Worm (Caenorhabditis elegans): ENCODE measurements around the gene pkc-2.
A peak's percentile ranks its signal among the peaks of the same experiment; 100 is the strongest.

pkc-2 gene

ce11 chrX:9337832-9338231 lies 26.8 kb upstream of the pkc-2 start:
- TF ChIP-seq dmd-6 (GFP tag; IDR thresholded peaks at IDR 0.05) (0 out of 2 replicates have a peak, but pooled peaks have one; percentile 34), nhr-28 (tag; optimal IDR thresholded peaks at IDR 0.05) (peak; percentile 38), hlh-30 (tag; optimal IDR thresholded peaks at IDR 0.05; ENCODE audit: insufficient read depth) (peak; percentile 77), rbr-2 (tag; optimal IDR thresholded peaks at IDR 0.05) (peak; percentile 81), madf-5 (GFP tag; IDR thresholded peaks at IDR 0.05) (0 out of 4 replicates have a peak, but pooled peaks of 1 of the 2 experiments have one; percentile 58), F49E8.2 (tag; optimal IDR thresholded peaks at IDR 0.05; ENCODE audit: borderline replicate concordance) (no peak), hmg-1.1 (GFP tag; IDR thresholded peaks at IDR 0.05) (peak; percentile 88), lsy-2 (tag; optimal IDR thresholded peaks at IDR 0.05) (peak in 1 of 2 experiments; percentile 15), arid-1 (GFP tag; conservative IDR thresholded peaks at IDR 0.05) (0 out of 2 replicates have a peak, but pooled peaks have one; percentile 37), mdl-1 (tag; optimal IDR thresholded peaks at IDR 0.05) (peak in 1 of 2 experiments; percentile 79), unc-62 (GFP tag; optimal IDR thresholded peaks at IDR 0.05 in 1 of 2) (peak in 1 of 2 experiments; percentile 73), unc-62 (tag; optimal IDR thresholded peaks at IDR 0.05) (no peak), fkh-10 (GFP tag; optimal IDR thresholded peaks at IDR 0.05) (peak; percentile 36), tag-97 (GFP tag; IDR thresholded peaks at IDR 0.05) (no peak), lin-29 (GFP tag; IDR thresholded peaks at IDR 0.05) (no peak), tra-1 (GFP tag; IDR thresholded peaks at IDR 0.05) (no peak), mep-1 (tag; optimal IDR thresholded peaks at IDR 0.05) (peak; percentile 79), mxl-3 (GFP tag; optimal IDR thresholded peaks at IDR 0.05) (peak; percentile 67), F37D6.2 (tag; optimal IDR thresholded peaks at IDR 0.05) (peak; percentile 53), nhr-42 (GFP tag; IDR thresholded peaks at IDR 0.05) (peak; percentile 77; the same call in 1 of the 2 replicates), aha-1 (tag) (peak; percentile 91), nhr-77 (tag; optimal IDR thresholded peaks at IDR 0.05) (peak; percentile 20), ceh-28 (tag; optimal IDR thresholded peaks at IDR 0.05) (peak; percentile 23), ctbp-1 (GFP tag; IDR thresholded peaks at IDR 0.05) (peak; percentile 84), lim-7 (GFP tag; IDR thresholded peaks at IDR 0.05) (0 out of 2 replicates have a peak, but pooled peaks have one; percentile 23), nhr-41 (GFP tag; IDR thresholded peaks at IDR 0.05) (no peak)

DNA sequence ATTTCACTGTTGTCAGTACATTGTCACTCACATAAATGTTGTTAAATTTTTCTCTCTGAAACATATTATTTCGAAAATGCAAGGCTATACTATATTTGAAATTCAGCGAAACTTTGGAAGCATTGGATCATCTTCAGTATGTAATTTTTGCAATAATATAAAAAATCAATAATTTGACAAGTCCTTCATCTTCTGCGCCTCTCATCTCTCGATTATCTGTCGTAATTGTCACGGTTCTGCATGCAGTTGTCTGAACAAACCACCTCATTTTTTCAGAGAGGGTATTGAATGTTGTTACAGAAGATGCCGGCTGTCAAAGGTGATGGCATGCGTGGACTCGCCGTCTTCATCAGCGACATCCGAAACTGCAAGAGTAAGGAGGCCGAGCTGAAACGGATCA lies 26.2 kb upstream of the pkc-2 start, which contains the start of gene apa-2:
Gene apa-2, plus strand, starts transcription at position 301 of the 400 bp plus-strand sequence.
- no peak for TF ChIP-seq hif-1 (tag; optimal IDR thresholded peaks at IDR 0.05)
- no peak for TF ChIP-seq madf-5 (GFP tag; IDR thresholded peaks at IDR 0.05)
- no peak for TF ChIP-seq ces-1 (GFP tag; optimal IDR thresholded peaks at IDR 0.05)
- TF ChIP-seq zag-1 (tag; optimal IDR thresholded peaks at IDR 0.05): no peak
- no peak for TF ChIP-seq unc-130 (GFP tag; optimal IDR thresholded peaks at IDR 0.05)
- no peak for TF ChIP-seq attf-4 (tag; optimal IDR thresholded peaks at IDR 0.05)
- TF ChIP-seq fkh-10 (GFP tag; optimal IDR thresholded peaks at IDR 0.05): no peak
- TF ChIP-seq skn-1 (tag; optimal IDR thresholded peaks at IDR 0.05): no peak
- no peak for TF ChIP-seq ceh-32 (tag; optimal IDR thresholded peaks at IDR 0.05; ENCODE audit: poor library complexity)

DNA sequence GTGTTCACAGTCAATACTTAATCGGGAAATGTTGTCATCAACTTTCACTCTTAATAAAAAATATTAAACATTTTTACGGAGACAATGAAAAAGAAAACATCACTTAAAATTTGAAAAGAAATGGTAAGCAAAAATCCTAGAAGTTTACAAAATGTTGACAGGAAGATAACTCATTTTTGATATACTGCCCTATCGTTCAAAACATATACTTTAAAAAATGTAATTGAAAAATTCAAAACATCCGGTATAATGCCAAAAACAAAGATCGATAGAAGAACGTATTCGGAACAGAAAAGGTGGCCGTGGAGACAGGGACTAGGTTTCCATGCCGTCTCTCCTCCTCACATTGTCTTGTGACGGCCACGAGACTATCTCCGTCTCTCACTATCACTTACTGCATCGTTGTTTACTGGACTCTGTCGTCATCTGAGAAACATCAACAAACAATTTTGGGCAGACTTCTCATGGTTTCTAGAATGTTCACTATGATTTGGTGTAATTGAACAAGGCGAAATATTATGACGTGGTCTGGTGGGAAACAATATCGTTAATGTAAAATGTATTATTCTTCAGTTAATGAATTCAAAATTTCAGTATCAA lies 17.1 kb upstream of the pkc-2 start, which contains the start of gene oga-1:
Gene oga-1, minus strand, starts transcription at position 51 of the 600 bp plus-strand sequence.
- peak; percentile 76 for TF ChIP-seq hmg-1.1 (GFP tag; IDR thresholded peaks at IDR 0.05)
- TF ChIP-seq nhr-6 (tag; optimal IDR thresholded peaks at IDR 0.05): peak; percentile 87
- no peak for TF ChIP-seq cey-2 (tag; optimal IDR thresholded peaks at IDR 0.05; ENCODE audit: borderline replicate concordance, insufficient read depth)
- peak; percentile 50; the same call in 1 of the 2 replicates for TF ChIP-seq nhr-42 (GFP tag; IDR thresholded peaks at IDR 0.05)
- no peak for TF ChIP-seq D1046.2 (GFP tag; IDR thresholded peaks at IDR 0.05)
- no peak for TF ChIP-seq pqm-1 (tag; optimal IDR thresholded peaks at IDR 0.05)
- no peak for TF ChIP-seq madf-9 (GFP tag; conservative IDR thresholded peaks at IDR 0.05)
- TF ChIP-seq aly-2 (tag; optimal IDR thresholded peaks at IDR 0.05): no peak
- no peak for TF ChIP-seq lin-29 (GFP tag; IDR thresholded peaks at IDR 0.05)
- TF ChIP-seq dmd-9 (GFP tag; IDR thresholded peaks at IDR 0.05): peak; percentile 24; the same call in 1 of the 2 replicates
- no peak for TF ChIP-seq nhr-28 (tag; optimal IDR thresholded peaks at IDR 0.05)
- peak; percentile 60 for TF ChIP-seq fkh-10 (GFP tag; optimal IDR thresholded peaks at IDR 0.05)
- peak; percentile 85 for TF ChIP-seq dmd-6 (GFP tag; IDR thresholded peaks at IDR 0.05)
- TF ChIP-seq tra-1 (GFP tag; IDR thresholded peaks at IDR 0.05): 0 out of 2 replicates have a peak, but pooled peaks have one; percentile 34
- no peak for TF ChIP-seq nhr-102 (tag; optimal IDR thresholded peaks at IDR 0.05)
- no peak for TF ChIP-seq zfp-2 (tag; optimal IDR thresholded peaks at IDR 0.05)
- TF ChIP-seq Y105C5A.15 (GFP tag; IDR thresholded peaks at IDR 0.05): no peak
- peak; percentile 99 for TF ChIP-seq hlh-30 (tag; optimal IDR thresholded peaks at IDR 0.05; ENCODE audit: insufficient read depth)
- peak; percentile 16 for TF ChIP-seq zip-2 (tag; optimal IDR thresholded peaks at IDR 0.05)
- TF ChIP-seq rbr-2 (tag; optimal IDR thresholded peaks at IDR 0.05): peak; percentile 55
- no peak for TF ChIP-seq mxl-2 (GFP tag; conservative IDR thresholded peaks at IDR 0.05)
- peak; percentile 84 for TF ChIP-seq dve-1 (tag; optimal IDR thresholded peaks at IDR 0.05; ENCODE audit: insufficient read depth)
